Fruit fly (Drosophila melanogaster): ENCODE measurements around the gene CG32532.

CG32532 gene

DNA sequence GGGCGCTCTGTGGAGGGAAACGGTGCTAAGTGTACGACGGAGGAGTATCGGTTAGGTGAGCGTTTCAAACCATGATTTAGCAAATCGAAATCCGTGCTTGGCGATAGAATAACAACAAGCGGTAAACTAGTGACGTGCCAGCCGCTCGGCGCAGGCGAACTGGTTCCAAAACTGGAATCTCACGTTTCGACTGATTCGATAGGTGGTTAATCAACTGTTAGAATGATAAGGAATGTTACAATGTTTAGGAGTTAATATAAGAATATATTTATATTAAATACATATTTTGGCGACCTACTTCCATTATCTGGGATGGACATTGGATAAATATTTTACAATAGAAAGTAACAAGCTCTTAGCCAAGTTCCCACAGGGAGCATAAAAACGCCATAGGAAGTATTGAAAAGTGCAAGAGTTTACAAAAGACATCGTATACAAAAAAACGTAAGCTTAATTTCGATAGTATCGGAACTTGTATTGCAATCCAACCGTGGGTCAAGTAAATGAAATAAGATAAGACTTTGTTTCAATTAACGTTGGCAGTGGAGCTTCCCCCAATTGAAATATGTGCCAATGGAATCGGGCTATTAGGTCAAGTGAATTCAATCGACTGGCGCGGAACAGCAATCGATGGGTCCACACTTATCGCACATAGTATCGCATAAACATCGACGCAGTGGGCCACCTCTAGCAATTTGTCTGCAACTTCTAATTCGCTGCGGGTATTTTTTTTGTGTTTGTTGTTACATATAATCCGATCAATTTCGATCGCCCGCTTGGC, 52.3 kb downstream of the CG32532 start, which contains the start of the genes ksh, CG14200 and Pfrx (continued):
- TF ChIP-seq CG18011 (GFP tag; optimal IDR thresholded peaks at IDR 0.05): no peak
- peak; percentile 16 for TF ChIP-seq Chrac-16 (GFP tag; optimal IDR thresholded peaks at IDR 0.05)
- TF ChIP-seq vfl (GFP tag; optimal IDR thresholded peaks at IDR 0.05): no peak
- TF ChIP-seq CG10321 (GFP tag; IDR thresholded peaks at IDR 0.05): no peak
- peak; percentile 84 for TF ChIP-seq CG17186 (GFP tag; optimal IDR thresholded peaks at IDR 0.05)
- TF ChIP-seq Med (GFP tag): peak; percentile 89
- TF ChIP-seq GATAe (GFP tag; conservative IDR thresholded peaks at IDR 0.05): no peak
- no peak for TF ChIP-seq cato (GFP tag; optimal IDR thresholded peaks at IDR 0.05; ENCODE audit: borderline replicate concordance)
- no peak for TF ChIP-seq oc (tag; optimal IDR thresholded peaks at IDR 0.05)
- TF ChIP-seq Oaz (GFP tag; IDR thresholded peaks at IDR 0.05): no peak
- no peak for TF ChIP-seq CG10209 (GFP tag; optimal IDR thresholded peaks at IDR 0.05)
- peak; percentile 39 for TF ChIP-seq nmo (GFP tag; optimal IDR thresholded peaks at IDR 0.05)
- TF ChIP-seq CG3847 (GFP tag; IDR thresholded peaks at IDR 0.05): peak; percentile 45; the same call in 1 of the 2 replicates
- no peak for TF ChIP-seq gcm (GFP tag; optimal IDR thresholded peaks at IDR 0.05)
- TF ChIP-seq CG17912 (GFP tag; optimal IDR thresholded peaks at IDR 0.05): no peak
- TF ChIP-seq gfzf (GFP tag; optimal IDR thresholded peaks at IDR 0.05): peak; percentile 31
- peak; percentile 22 for TF ChIP-seq HmgZ (tag; optimal IDR thresholded peaks at IDR 0.05)
- no peak for TF ChIP-seq CG31224 (GFP tag; IDR thresholded peaks at IDR 0.05)
- TF ChIP-seq gro (GFP tag; optimal IDR thresholded peaks at IDR 0.05): no peak
- TF ChIP-seq usp (GFP tag; optimal IDR thresholded peaks at IDR 0.05): no peak
- no peak for TF ChIP-seq phol (tag; optimal IDR thresholded peaks at IDR 0.05)
- no peak for TF ChIP-seq CG9215 (GFP tag; IDR thresholded peaks at IDR 0.05)
- TF ChIP-seq da (GFP tag; optimal IDR thresholded peaks at IDR 0.05): no peak
- peak; percentile 56 for TF ChIP-seq CG1603 (tag; optimal IDR thresholded peaks at IDR 0.05)
- no peak for TF ChIP-seq fru (optimal IDR thresholded peaks at IDR 0.05)
- TF ChIP-seq prd (optimal IDR thresholded peaks at IDR 0.05): no peak
- peak; percentile 57 for TF ChIP-seq prd (GFP tag; IDR thresholded peaks at IDR 0.05)
- 0 out of 3 replicates have a peak, but pooled peaks have one; percentile 11 for TF ChIP-seq H15 (GFP tag; IDR thresholded peaks at IDR 0.05)
- no peak for TF ChIP-seq sens (GFP tag)
- no peak for TF ChIP-seq CG4820 (GFP tag; optimal IDR thresholded peaks at IDR 0.05)
- TF ChIP-seq Vsx1 (GFP tag; optimal IDR thresholded peaks at IDR 0.05): no peak
- no peak for TF ChIP-seq ewg (GFP tag; optimal IDR thresholded peaks at IDR 0.05)
- TF ChIP-seq CG8924 (tag; optimal IDR thresholded peaks at IDR 0.05): no peak
- TF ChIP-seq CG6254 (GFP tag; optimal IDR thresholded peaks at IDR 0.05): no peak
- peak; percentile 10 for TF ChIP-seq her (GFP tag; optimal IDR thresholded peaks at IDR 0.05)
- TF ChIP-seq grn (GFP tag; optimal IDR thresholded peaks at IDR 0.05): no peak
- TF ChIP-seq Fer2 (tag; optimal IDR thresholded peaks at IDR 0.05): no peak
- peak; percentile 96 for TF ChIP-seq CG7357 (GFP tag; IDR thresholded peaks at IDR 0.05)
- peak; percentile 11 for TF ChIP-seq CG9797 (GFP tag; optimal IDR thresholded peaks at IDR 0.05)
- no peak for TF ChIP-seq sens-2 (GFP tag; IDR thresholded peaks at IDR 0.05)
- TF ChIP-seq az2 (GFP tag; optimal IDR thresholded peaks at IDR 0.05): no peak
- no peak for TF ChIP-seq CG7745 (tag; optimal IDR thresholded peaks at IDR 0.05)
- peak; percentile 81 for TF ChIP-seq Dll (GFP tag; IDR thresholded peaks at IDR 0.05; ENCODE audit: partially characterized antibody)
- no peak for TF ChIP-seq tx (GFP tag; optimal IDR thresholded peaks at IDR 0.05)
- peak; percentile 94 for TF ChIP-seq CG7963 (GFP tag; IDR thresholded peaks at IDR 0.05; ENCODE audit: partially characterized antibody)
- no peak for TF ChIP-seq z (GFP tag; IDR thresholded peaks at IDR 0.05)
- no peak for TF ChIP-seq CG10462 (GFP tag; optimal IDR thresholded peaks at IDR 0.05)
- TF ChIP-seq Fer3 (tag; optimal IDR thresholded peaks at IDR 0.05): no peak
- peak; percentile 73; the same call in 3 of the 4 replicates for TF ChIP-seq chinmo (GFP tag; IDR thresholded peaks at IDR 0.05; ENCODE audit: partially characterized antibody)
- TF ChIP-seq CG15073 (GFP tag; optimal IDR thresholded peaks at IDR 0.05): no peak

Data from whole organism, embryonic.